Worm (Caenorhabditis elegans): ENCODE data around the gene F31E8.5.

The F31E8.5 gene

ce11 chrII:6807162-6807561 is at the start of gene F31E8.5:
Gene F31E8.5 (minus strand): TSS chrII:6807262.
- no peak for TF ChIP-seq unc-62 (GFP tag; optimal IDR thresholded peaks at IDR 0.05)

ce11 chrII:6853059-6853466 is 46.0 kb upstream of the F31E8.5 start:
- TF ChIP-seq unc-62 (GFP tag; optimal IDR thresholded peaks at IDR 0.05), result no peak

- TF ChIP-seq unc-62 (GFP tag; optimal IDR thresholded peaks at IDR 0.05), result no peak
Observed at ce11 chrII:6851938-6852337, 44.9 kb upstream of the F31E8.5 start, which contains the start of gene C04A2.15. Gene C04A2.15 (plus strand): TSS chrII:6852236.

- TF ChIP-seq unc-62 (GFP tag; optimal IDR thresholded peaks at IDR 0.05), result no peak
Observed at ce11 chrII:6849308-6849707, 42.2 kb upstream of the F31E8.5 start.

- no peak for TF ChIP-seq unc-62 (GFP tag; optimal IDR thresholded peaks at IDR 0.05)
Observed at ce11 chrII:6847917-6848379, 40.9 kb upstream of the F31E8.5 start, which contains the start of gene tbc-6. Gene tbc-6 (plus strand): TSS chrII:6848124.

ce11 chrII:6846723-6847122 is 39.7 kb upstream of the F31E8.5 start:
- no peak for TF ChIP-seq unc-62 (GFP tag; optimal IDR thresholded peaks at IDR 0.05)

ce11 chrII:6845006-6845459 is 38.0 kb upstream of the F31E8.5 start:
- no peak for TF ChIP-seq unc-62 (GFP tag; optimal IDR thresholded peaks at IDR 0.05)

- TF ChIP-seq unc-62 (GFP tag; optimal IDR thresholded peaks at IDR 0.05), result no peak
Observed at ce11 chrII:6844227-6845005, 37.4 kb upstream of the F31E8.5 start.

ce11 chrII:6843680-6844079 is 36.6 kb upstream of the F31E8.5 start:
- no peak for TF ChIP-seq unc-62 (GFP tag; optimal IDR thresholded peaks at IDR 0.05)

ce11 chrII:6843211-6843610 is 36.1 kb upstream of the F31E8.5 start:
- TF ChIP-seq unc-62 (GFP tag; optimal IDR thresholded peaks at IDR 0.05), result no peak

- no peak for TF ChIP-seq unc-62 (GFP tag; optimal IDR thresholded peaks at IDR 0.05)
Observed at ce11 chrII:6842651-6843118, 35.6 kb upstream of the F31E8.5 start.

- no peak for TF ChIP-seq unc-62 (GFP tag; optimal IDR thresholded peaks at IDR 0.05)
Observed at ce11 chrII:6842009-6842408, 34.9 kb upstream of the F31E8.5 start.

- TF ChIP-seq unc-62 (GFP tag; optimal IDR thresholded peaks at IDR 0.05), result no peak
Observed at ce11 chrII:6841102-6841501, 34.0 kb upstream of the F31E8.5 start.

- no peak for TF ChIP-seq unc-62 (GFP tag; optimal IDR thresholded peaks at IDR 0.05)
Observed at ce11 chrII:6840663-6841062, 33.6 kb upstream of the F31E8.5 start.

- TF ChIP-seq unc-62 (GFP tag; optimal IDR thresholded peaks at IDR 0.05), result no peak
Observed at ce11 chrII:6838977-6839376, 31.9 kb upstream of the F31E8.5 start.

- no peak for TF ChIP-seq unc-62 (GFP tag; optimal IDR thresholded peaks at IDR 0.05)
Observed at ce11 chrII:6838270-6838878, 31.3 kb upstream of the F31E8.5 start.
